Fruit fly (Drosophila melanogaster): Measurements from ENCODE around the gene GILT1.
A peak's percentile ranks its signal among the peaks of the same experiment; 100 is the strongest.

GILT1 gene

dm6 chr3R:13446489-13446888, 44.8 kb upstream of the GILT1 start (continued):
- TF ChIP-seq CG10462 (GFP tag; optimal IDR thresholded peaks at IDR 0.05) (peak; percentile 11), CG13424 (tag; optimal IDR thresholded peaks at IDR 0.05) (peak; percentile 44), esg (GFP tag; conservative IDR thresholded peaks at IDR 0.05) (no peak; the same call in 1 of the 2 replicates), hbn (GFP tag; IDR thresholded peaks at IDR 0.05; ENCODE audit: partially characterized antibody) (no peak), pita (GFP tag; optimal IDR thresholded peaks at IDR 0.05) (no peak), Fer2 (tag; optimal IDR thresholded peaks at IDR 0.05) (no peak), BEAF-32 (GFP tag; optimal IDR thresholded peaks at IDR 0.05) (no peak), grn (GFP tag; optimal IDR thresholded peaks at IDR 0.05) (no peak), CG1602 (GFP tag; optimal IDR thresholded peaks at IDR 0.05) (peak; percentile 13), tio (GFP tag; optimal IDR thresholded peaks at IDR 0.05) (peak; percentile 43), tap (tag; optimal IDR thresholded peaks at IDR 0.05) (no peak), CG8478 (optimal IDR thresholded peaks at IDR 0.05) (no peak), CG16815 (GFP tag; optimal IDR thresholded peaks at IDR 0.05) (peak; percentile 20), gem (tag; optimal IDR thresholded peaks at IDR 0.05) (peak; percentile 81), lbe (GFP tag; optimal IDR thresholded peaks at IDR 0.05) (no peak), gro (GFP tag; optimal IDR thresholded peaks at IDR 0.05) (no peak), trem (tag; optimal IDR thresholded peaks at IDR 0.05) (peak; percentile 26), shn (GFP tag; optimal IDR thresholded peaks at IDR 0.05) (no peak), CG2129 (GFP tag; IDR thresholded peaks at IDR 0.05; ENCODE audit: partially characterized antibody) (no peak), CG2202 (tag; optimal IDR thresholded peaks at IDR 0.05) (peak; percentile 21), CG10321 (GFP tag; IDR thresholded peaks at IDR 0.05) (no peak), nmo (GFP tag; optimal IDR thresholded peaks at IDR 0.05) (peak; percentile 66), Sin3A (optimal IDR thresholded peaks at IDR 0.05) (no peak), tup (GFP tag; optimal IDR thresholded peaks at IDR 0.05) (no peak), Taf1 (GFP tag; IDR thresholded peaks at IDR 0.05) (0 out of 2 replicates have a peak, but pooled peaks have one; percentile 20), eve (GFP tag; optimal IDR thresholded peaks at IDR 0.05) (no peak), inv (GFP tag; IDR thresholded peaks at IDR 0.05; ENCODE audit: partially characterized antibody) (no peak), CG16863 (GFP tag; optimal IDR thresholded peaks at IDR 0.05) (peak; percentile 13), BtbVII (GFP tag; optimal IDR thresholded peaks at IDR 0.05) (no peak), hth (optimal IDR thresholded peaks at IDR 0.05) (no peak), run (tag; optimal IDR thresholded peaks at IDR 0.05) (no peak), pho (GFP tag; optimal IDR thresholded peaks at IDR 0.05) (peak; percentile 8), lab (GFP tag; optimal IDR thresholded peaks at IDR 0.05) (peak; percentile 20), CG15514 (GFP tag; optimal IDR thresholded peaks at IDR 0.05) (peak; percentile 11), Hey (tag; optimal IDR thresholded peaks at IDR 0.05) (no peak), ase (GFP tag; IDR thresholded peaks at IDR 0.05) (no peak), hb (GFP tag; IDR thresholded peaks at IDR 0.05; ENCODE audit: partially characterized antibody) (no peak), Nf-YA (GFP tag; IDR thresholded peaks at IDR 0.05) (no peak), Dip3 (GFP tag; optimal IDR thresholded peaks at IDR 0.05) (peak; percentile 25), NK7.1 (GFP tag; optimal IDR thresholded peaks at IDR 0.05) (no peak), CG1603 (tag; optimal IDR thresholded peaks at IDR 0.05) (no peak), D (optimal IDR thresholded peaks at IDR 0.05) (no peak), D (GFP tag; optimal IDR thresholded peaks at IDR 0.05) (peak; percentile 13), Atf3 (GFP tag; optimal IDR thresholded peaks at IDR 0.05) (no peak), ato (GFP tag; IDR thresholded peaks at IDR 0.05; ENCODE audit: partially characterized antibody) (no peak), schlank (tag; optimal IDR thresholded peaks at IDR 0.05) (no peak), CG13775 (GFP tag; optimal IDR thresholded peaks at IDR 0.05) (peak; percentile 40), CG2678 (tag; optimal IDR thresholded peaks at IDR 0.05) (peak; percentile 71), D19B (GFP tag; optimal IDR thresholded peaks at IDR 0.05) (peak; percentile 2), ash1 (GFP tag; optimal IDR thresholded peaks at IDR 0.05) (no peak), CG8388 (GFP tag; optimal IDR thresholded peaks at IDR 0.05) (peak; percentile 40), CG6654 (GFP tag; optimal IDR thresholded peaks at IDR 0.05) (no peak)
